Fruit fly (Drosophila melanogaster): ENCODE data around the gene qua.

The qua gene

dm6 chr2L:17514090-17514715, 17.2 kb upstream of the qua start:
- TF ChIP-seq pad (GFP tag; optimal IDR thresholded peaks at IDR 0.05): no peak
- no peak for TF ChIP-seq Clk (GFP tag; optimal IDR thresholded peaks at IDR 0.05)
- TF ChIP-seq Crg-1 (GFP tag; optimal IDR thresholded peaks at IDR 0.05): no peak
- TF ChIP-seq cic (GFP tag; optimal IDR thresholded peaks at IDR 0.05): no peak
- no peak for TF ChIP-seq Mnt (GFP tag; optimal IDR thresholded peaks at IDR 0.05)
- no peak for TF ChIP-seq kay (GFP tag; ENCODE audit: borderline replicate concordance)
- no peak for TF ChIP-seq CG14711 (tag; optimal IDR thresholded peaks at IDR 0.05)
- no peak for TF ChIP-seq CG7101 (tag; optimal IDR thresholded peaks at IDR 0.05)
- no peak for TF ChIP-seq CG7045 (GFP tag; optimal IDR thresholded peaks at IDR 0.05)
- TF ChIP-seq Hr96 (GFP tag; optimal IDR thresholded peaks at IDR 0.05): no peak
- TF ChIP-seq CG1620 (GFP tag; optimal IDR thresholded peaks at IDR 0.05): no peak
- TF ChIP-seq bab1 (GFP tag; optimal IDR thresholded peaks at IDR 0.05): no peak
- no peak for TF ChIP-seq cnc (optimal IDR thresholded peaks at IDR 0.05)
- no peak for TF ChIP-seq tj (GFP tag; optimal IDR thresholded peaks at IDR 0.05)
- no peak for TF ChIP-seq ovo (GFP tag; optimal IDR thresholded peaks at IDR 0.05)
- no peak for TF ChIP-seq toe (GFP tag; optimal IDR thresholded peaks at IDR 0.05)

- peak; percentile 24 for TF ChIP-seq bab1 (GFP tag; optimal IDR thresholded peaks at IDR 0.05)
- TF ChIP-seq Mnt (GFP tag; optimal IDR thresholded peaks at IDR 0.05): peak; percentile 72
- TF ChIP-seq CG12768 (GFP tag; optimal IDR thresholded peaks at IDR 0.05): no peak
Measured at dm6 chr2L:17500946-17501451, 4.0 kb upstream of the qua start, which contains the start of the genes mEFTs and Dhc36C. TSS of gene mEFTs (minus strand) at chr2L:17501106. TSS of gene Dhc36C (plus strand) at chr2L:17501401.

dm6 chr2L:17498721-17499120, 1.7 kb upstream of the qua start, which contains the start of gene CG15142:
TSS of gene CG15142 (minus strand) at chr2L:17498821.
- TF ChIP-seq toe (GFP tag; optimal IDR thresholded peaks at IDR 0.05): no peak

dm6 chr2L:17495759-17496158, 1.2 kb downstream of the qua start:
- no peak for TF ChIP-seq toe (GFP tag; optimal IDR thresholded peaks at IDR 0.05)
- TF ChIP-seq CG1620 (GFP tag; optimal IDR thresholded peaks at IDR 0.05): no peak
- no peak for TF ChIP-seq cic (GFP tag; optimal IDR thresholded peaks at IDR 0.05)
- TF ChIP-seq ovo (GFP tag; optimal IDR thresholded peaks at IDR 0.05): no peak
- TF ChIP-seq cnc (optimal IDR thresholded peaks at IDR 0.05): no peak

dm6 chr2L:17492680-17493079, 4.3 kb downstream of the qua start:
- no peak for TF ChIP-seq CG7045 (GFP tag; optimal IDR thresholded peaks at IDR 0.05)
- TF ChIP-seq CG12768 (GFP tag; optimal IDR thresholded peaks at IDR 0.05): no peak
- no peak for TF ChIP-seq cnc (optimal IDR thresholded peaks at IDR 0.05)
- no peak for TF ChIP-seq toe (GFP tag; optimal IDR thresholded peaks at IDR 0.05)
- no peak for TF ChIP-seq CG33017 (tag; optimal IDR thresholded peaks at IDR 0.05)
- no peak for TF ChIP-seq Clk (GFP tag; optimal IDR thresholded peaks at IDR 0.05)
- TF ChIP-seq pad (GFP tag; optimal IDR thresholded peaks at IDR 0.05): no peak
- TF ChIP-seq CG14711 (tag; optimal IDR thresholded peaks at IDR 0.05): no peak
- no peak for TF ChIP-seq bab1 (GFP tag; optimal IDR thresholded peaks at IDR 0.05)
- TF ChIP-seq Mnt (GFP tag; optimal IDR thresholded peaks at IDR 0.05): no peak
- no peak for TF ChIP-seq CG7101 (tag; optimal IDR thresholded peaks at IDR 0.05)
- no peak for TF ChIP-seq CG1620 (GFP tag; optimal IDR thresholded peaks at IDR 0.05)
- TF ChIP-seq tj (GFP tag; optimal IDR thresholded peaks at IDR 0.05): no peak
- TF ChIP-seq kay (GFP tag; ENCODE audit: borderline replicate concordance): no peak
- TF ChIP-seq Crg-1 (GFP tag; optimal IDR thresholded peaks at IDR 0.05): no peak
- TF ChIP-seq cic (GFP tag; optimal IDR thresholded peaks at IDR 0.05): no peak

dm6 chr2L:17486264-17486663, 10.7 kb downstream of the qua start, which contains the start of gene CG43220:
TSS of gene CG43220 (plus strand) at chr2L:17486564.
- TF ChIP-seq cic (GFP tag; optimal IDR thresholded peaks at IDR 0.05): no peak
- no peak for TF ChIP-seq cnc (optimal IDR thresholded peaks at IDR 0.05)
- no peak for TF ChIP-seq ovo (GFP tag; optimal IDR thresholded peaks at IDR 0.05)
- TF ChIP-seq Crg-1 (GFP tag; optimal IDR thresholded peaks at IDR 0.05): no peak
- no peak for TF ChIP-seq pad (GFP tag; optimal IDR thresholded peaks at IDR 0.05)
- no peak for TF ChIP-seq CG12768 (GFP tag; optimal IDR thresholded peaks at IDR 0.05)
- no peak for TF ChIP-seq kay (GFP tag; ENCODE audit: borderline replicate concordance)
- TF ChIP-seq CG1620 (GFP tag; optimal IDR thresholded peaks at IDR 0.05): no peak
- no peak for TF ChIP-seq Mnt (GFP tag; optimal IDR thresholded peaks at IDR 0.05)
- no peak for TF ChIP-seq tj (GFP tag; optimal IDR thresholded peaks at IDR 0.05)
- no peak for TF ChIP-seq Hr96 (GFP tag; optimal IDR thresholded peaks at IDR 0.05)
- no peak for TF ChIP-seq CG11617 (GFP tag; optimal IDR thresholded peaks at IDR 0.05)
- no peak for TF ChIP-seq CG7101 (tag; optimal IDR thresholded peaks at IDR 0.05)
- no peak for TF ChIP-seq CG14711 (tag; optimal IDR thresholded peaks at IDR 0.05)
- no peak for TF ChIP-seq CG33017 (tag; optimal IDR thresholded peaks at IDR 0.05)

dm6 chr2L:17485457-17485856, 11.6 kb downstream of the qua start, which contains the start of the genes CG43221 and CG43645:
TSS of gene CG43221 (plus strand) at chr2L:17485757.
TSS of gene CG43645 (plus strand) at chr2L:17485757.
- TF ChIP-seq CG1620 (GFP tag; optimal IDR thresholded peaks at IDR 0.05) (no peak), CG11617 (GFP tag; optimal IDR thresholded peaks at IDR 0.05) (no peak), CG5204 (GFP tag; optimal IDR thresholded peaks at IDR 0.05) (no peak), CG12768 (GFP tag; optimal IDR thresholded peaks at IDR 0.05) (no peak), Mnt (GFP tag; optimal IDR thresholded peaks at IDR 0.05) (no peak), Clk (GFP tag; optimal IDR thresholded peaks at IDR 0.05) (no peak), CG33017 (tag; optimal IDR thresholded peaks at IDR 0.05) (no peak), toe (GFP tag; optimal IDR thresholded peaks at IDR 0.05) (no peak), CG14711 (tag; optimal IDR thresholded peaks at IDR 0.05) (no peak), bab1 (GFP tag; optimal IDR thresholded peaks at IDR 0.05) (no peak), cic (GFP tag; optimal IDR thresholded peaks at IDR 0.05) (no peak), kay (GFP tag; ENCODE audit: borderline replicate concordance) (no peak), tj (GFP tag; optimal IDR thresholded peaks at IDR 0.05) (no peak), Hr96 (GFP tag; optimal IDR thresholded peaks at IDR 0.05) (no peak), pad (GFP tag; optimal IDR thresholded peaks at IDR 0.05) (no peak)
